Fruit fly (Drosophila melanogaster) whole organism, wandering third instar larva: ENCODE data around the gene CG42784.

Experiments used
- Abd-B ChIP-seq: fragments of >200 bp; optimal IDR thresholded peaks from 2 replicates; lab custom pipeline; 2017; ENCODE audit warnings: missing biosample characterization, missing genetic modification characterization
- CG32264 ChIP-seq: fragments of 200-800 bp; sonication (Bioruptor generic); optimal IDR thresholded peaks from 2 replicates; lab custom pipeline; 2016; ENCODE audit warnings: missing biosample characterization, missing genetic modification characterization
- CG9705 ChIP-seq: fragments of 200-800 bp; sonication (Bioruptor generic); optimal IDR thresholded peaks from 2 replicates; lab custom pipeline; 2018; ENCODE audit warnings: missing biosample characterization, mild to moderate bottlenecking, missing genetic modification characterization
- CrebA ChIP-seq: fragments of 200-800 bp; sonication (Bioruptor generic); optimal IDR thresholded peaks from 2 replicates; lab custom pipeline; 2016; ENCODE audit warnings: missing biosample characterization, mild to moderate bottlenecking, missing genetic modification characterization, borderline replicate concordance
- Dfd ChIP-seq: fragments of >200 bp; optimal IDR thresholded peaks from 2 replicates; lab custom pipeline; 2017; ENCODE audit warnings: missing biosample characterization, missing genetic modification characterization
- Dif ChIP-seq: fragments of 200-275, 200-300 bp; sonication (Bioruptor generic); optimal IDR thresholded peaks from 2 replicates; lab custom pipeline; 2018; ENCODE audit warnings: missing biosample characterization, missing genetic modification characterization; ENCODE audit not compliant: partially characterized antibody
- GATAd ChIP-seq: sonication (Bioruptor generic); optimal IDR thresholded peaks from 2 replicates; lab custom pipeline; 2016; ENCODE audit warnings: missing biosample characterization, missing genetic modification characterization
- HLH106 ChIP-seq: fragments of 200-800 bp; optimal IDR thresholded peaks from 3 replicates; lab custom pipeline; 2019; ENCODE audit warnings: missing biosample characterization, mild to moderate bottlenecking, missing genetic modification characterization, moderate library complexity
- Hnf4 ChIP-seq: fragments of 200-800 bp; sonication (Bioruptor generic); optimal IDR thresholded peaks from 2 replicates; lab custom pipeline; 2016; ENCODE audit warnings: missing biosample characterization, mild to moderate bottlenecking, missing genetic modification characterization
- Hr78 ChIP-seq: fragments of >200 bp; optimal IDR thresholded peaks from 2 replicates; lab custom pipeline; 2017; ENCODE audit warnings: missing biosample characterization, missing genetic modification characterization
- Hr83 ChIP-seq: fragments of 200-300 bp; sonication (Bioruptor generic); optimal IDR thresholded peaks from 2 replicates; lab custom pipeline; 2016; ENCODE audit warnings: missing biosample characterization, mild to moderate bottlenecking, missing genetic modification characterization, moderate library complexity; ENCODE audit not compliant: poor library complexity, severe bottlenecking
- Jra ChIP-seq: sonication (Bioruptor generic); optimal IDR thresholded peaks from 2 replicates; lab custom pipeline; 2016; ENCODE audit warnings: missing biosample characterization, missing genetic modification characterization
- Mio ChIP-seq: sonication (Bioruptor generic); optimal IDR thresholded peaks from 2 replicates; lab custom pipeline; 2016; ENCODE audit warnings: missing biosample characterization, missing genetic modification characterization
- Myc ChIP-seq: fragments of >200 bp; optimal IDR thresholded peaks from 2 replicates; lab custom pipeline; 2017
- OdsH ChIP-seq: fragments of 200-800 bp; sonication (Bioruptor generic); optimal IDR thresholded peaks from 2 replicates; lab custom pipeline; 2016; ENCODE audit warnings: missing biosample characterization, mild to moderate bottlenecking, missing genetic modification characterization
- Rel ChIP-seq, 2 experiments: fragments of 200-800 bp; sonication (Bioruptor generic) in 1 of 2; optimal IDR thresholded peaks; 2 replicates in 1 of 2; 3 replicates in 1 of 2; lab custom pipeline; 2016 to 2019; ENCODE audit warnings: mild to moderate bottlenecking in 2 of 2, missing biosample characterization in 2 of 2, missing genetic modification characterization in 2 of 2, moderate library complexity in 1 of 2
- Sp1 ChIP-seq: fragments of 200-800 bp; sonication (Bioruptor generic); optimal IDR thresholded peaks from 3 replicates; lab custom pipeline; 2019; ENCODE audit warnings: missing biosample characterization, mild to moderate bottlenecking, missing genetic modification characterization, moderate library complexity
- Vsx2 ChIP-seq: fragments of 200-300, 225-300 bp; sonication (Bioruptor generic); optimal IDR thresholded peaks from 2 replicates; lab custom pipeline; 2018; ENCODE audit warnings: missing biosample characterization, missing genetic modification characterization; ENCODE audit not compliant: partially characterized antibody
- br ChIP-seq: fragments of 200-800 bp; sonication (Bioruptor generic); optimal IDR thresholded peaks from 2 replicates; lab custom pipeline; 2016; ENCODE audit warnings: missing biosample characterization, missing genetic modification characterization
- brk ChIP-seq: fragments of 200-800 bp; sonication (Bioruptor generic); optimal IDR thresholded peaks from 2 replicates; lab custom pipeline; 2016; ENCODE audit warnings: missing biosample characterization, mild to moderate bottlenecking, missing genetic modification characterization
- dl ChIP-seq, 2 experiments: fragments of 175-275, 200-275 bp in 1 of 2; fragments of 200-275 bp in 1 of 2; sonication (Bioruptor generic); optimal IDR thresholded peaks; lab custom pipeline; 2018; ENCODE audit warnings: mild to moderate bottlenecking in 2 of 2, missing biosample characterization in 2 of 2, missing genetic modification characterization in 2 of 2, moderate library complexity in 2 of 2; ENCODE audit not compliant: partially characterized antibody in 2 of 2, insufficient read depth in 1 of 2
- dmrt93B ChIP-seq: fragments of 200-800 bp; sonication (Bioruptor generic); optimal IDR thresholded peaks from 2 replicates; lab custom pipeline; 2018; ENCODE audit warnings: missing biosample characterization, mild to moderate bottlenecking, missing genetic modification characterization
- dsf ChIP-seq: sonication (Bioruptor generic); optimal IDR thresholded peaks from 2 replicates; lab custom pipeline; 2016; ENCODE audit warnings: missing biosample characterization, missing genetic modification characterization, borderline replicate concordance
- ey ChIP-seq: fragments of 200-800 bp; sonication (Bioruptor generic); optimal IDR thresholded peaks from 2 replicates; lab custom pipeline; 2016; ENCODE audit warnings: missing biosample characterization, missing genetic modification characterization
- foxo ChIP-seq, 2 experiments: fragments of 200-800 bp; sonication (Bioruptor generic); optimal IDR thresholded peaks; 2 replicates in 1 of 2; 3 replicates in 1 of 2; lab custom pipeline; 2016 to 2017; ENCODE audit warnings: missing biosample characterization in 2 of 2, missing genetic modification characterization in 2 of 2
- fru ChIP-seq: fragments of 200-800 bp; sonication (Bioruptor generic); optimal IDR thresholded peaks from 3 replicates; lab custom pipeline; 2016; ENCODE audit warnings: missing biosample characterization, mild to moderate bottlenecking, missing genetic modification characterization
- h ChIP-seq: fragments of 200-800 bp; sonication (Bioruptor generic); optimal IDR thresholded peaks from 3 replicates; lab custom pipeline; 2016; ENCODE audit warnings: missing biosample characterization, mild to moderate bottlenecking, missing genetic modification characterization
- jim ChIP-seq: fragments of 175-275, 200-325 bp; sonication (Bioruptor generic); optimal IDR thresholded peaks from 2 replicates; lab custom pipeline; 2016; ENCODE audit warnings: missing biosample characterization, mild to moderate bottlenecking, missing genetic modification characterization
- pan ChIP-seq: fragments of >200 bp; optimal IDR thresholded peaks from 2 replicates; lab custom pipeline; 2017
- psq ChIP-seq: fragments of 200-800 bp; sonication (Bioruptor generic); optimal IDR thresholded peaks from 3 replicates; lab custom pipeline; 2017; ENCODE audit warnings: missing biosample characterization, mild to moderate bottlenecking, missing genetic modification characterization, moderate library complexity
- sage ChIP-seq: fragments of 200-800 bp; sonication (Bioruptor generic); optimal IDR thresholded peaks from 2 replicates; lab custom pipeline; 2016; ENCODE audit warnings: missing biosample characterization, mild to moderate bottlenecking, missing genetic modification characterization
- sv ChIP-seq: fragments of 200-800 bp; sonication (Bioruptor generic); optimal IDR thresholded peaks from 3 replicates; lab custom pipeline; 2016; ENCODE audit warnings: missing biosample characterization, missing genetic modification characterization
- tai ChIP-seq: sonication (Bioruptor generic); optimal IDR thresholded peaks from 2 replicates; lab custom pipeline; 2016; ENCODE audit warnings: missing biosample characterization, missing genetic modification characterization
- usp ChIP-seq: fragments of >200 bp; optimal IDR thresholded peaks from 2 replicates; lab custom pipeline; 2017; ENCODE audit warnings: missing biosample characterization, missing genetic modification characterization
- woc ChIP-seq: sonication (Bioruptor generic); optimal IDR thresholded peaks from 2 replicates; lab custom pipeline; 2016; ENCODE audit warnings: missing biosample characterization, mild to moderate bottlenecking, missing genetic modification characterization

CG42784 gene

dm6 chr2L:13414525-13415481, at the start of gene CG42784, which contains the start of the genes CG16956 and CG43850:
CG42784 (plus strand) TSS chr2L:13415431.
CG16956 (minus strand) TSS chr2L:13414575.
CG43850 (plus strand) TSS chr2L:13415431.
- peak; percentile 7 for TF ChIP-seq Vsx2 (GFP tag; lab: Kevin White, UChicago)
- TF ChIP-seq Dfd (GFP tag; lab: Kevin White, UChicago), result no peak

dm6 chr2L:13366109-13366747, 49.0 kb upstream of the CG42784 start, which contains the start of the genes Nnp-1 and Grx3:
Nnp-1 (minus strand) TSS chr2L:13366189.
Grx3 (plus strand) TSS chr2L:13366447.
- TF ChIP-seq jim (no peak), h (peak; percentile 1), sv (peak; percentile 24), Jra (GFP tag; lab: Kevin White, UChicago) (no peak), Myc (lab: Kevin White, UChicago) (peak; percentile 90), Vsx2 (GFP tag; lab: Kevin White, UChicago) (no peak), psq (GFP tag; lab: Kevin White, UChicago) (peak; percentile 48), ey (GFP tag; lab: Kevin White, UChicago) (peak; percentile 22), foxo (GFP tag; optimal IDR thresholded peaks at IDR 0.05; lab: Kevin White, UChicago) (peak in 1 of 2 experiments; percentile 62), woc (GFP tag; lab: Kevin White, UChicago) (peak; percentile 46), dsf (no peak), Rel (GFP tag; optimal IDR thresholded peaks at IDR 0.05; lab: Kevin White, UChicago) (no peak), Rel (tag; optimal IDR thresholded peaks at IDR 0.05; lab: Kevin White, UChicago) (no peak), Hr83 (GFP tag; lab: Kevin White, UChicago) (no peak), Sp1 (GFP tag; lab: Kevin White, UChicago) (no peak), usp (GFP tag; lab: Kevin White, UChicago) (no peak), CG32264 (no peak), Hnf4 (no peak), CG9705 (GFP tag; lab: Kevin White, UChicago) (peak; percentile 54), sage (no peak), br (no peak), Abd-B (no peak), dmrt93B (GFP tag; lab: Kevin White, UChicago) (peak; percentile 53), Dif (GFP tag; lab: Kevin White, UChicago) (no peak), brk (peak; percentile 35), CrebA (GFP tag; lab: Kevin White, UChicago) (no peak), Hr78 (GFP tag; lab: Kevin White, UChicago) (no peak), dl (GFP tag; optimal IDR thresholded peaks at IDR 0.05; lab: Kevin White, UChicago; ENCODE audit: insufficient read depth in 1 of 2, partially characterized antibody in 2 of 2) (no peak), tai (GFP tag; lab: Kevin White, UChicago) (no peak), pan (lab: Kevin White, UChicago) (no peak), OdsH (peak; percentile 20), Dfd (GFP tag; lab: Kevin White, UChicago) (no peak), GATAd (GFP tag; lab: Kevin White, UChicago) (no peak), HLH106 (peak; percentile 82)

- TF ChIP-seq sage (peak; percentile 76), sv (peak; percentile 31), Hnf4 (no peak), brk (peak; percentile 40), Hr83 (GFP tag; lab: Kevin White, UChicago) (no peak), Mio (no peak), Dfd (GFP tag; lab: Kevin White, UChicago) (no peak), woc (GFP tag; lab: Kevin White, UChicago) (peak; percentile 52), GATAd (GFP tag; lab: Kevin White, UChicago) (no peak), Abd-B (no peak), pan (lab: Kevin White, UChicago) (no peak), Vsx2 (GFP tag; lab: Kevin White, UChicago) (no peak), fru (GFP tag; lab: Kevin White, UChicago) (peak; percentile 3), foxo (GFP tag; optimal IDR thresholded peaks at IDR 0.05; lab: Kevin White, UChicago) (peak in 1 of 2 experiments; percentile 29), CrebA (GFP tag; lab: Kevin White, UChicago) (no peak), Sp1 (GFP tag; lab: Kevin White, UChicago) (peak; percentile 14), h (peak; percentile 17), dmrt93B (GFP tag; lab: Kevin White, UChicago) (no peak), Myc (lab: Kevin White, UChicago) (peak; percentile 64)
Observed at dm6 chr2L:13367378-13367777, 47.9 kb upstream of the CG42784 start, which contains the start of gene Tap42. Tap42 (plus strand) TSS chr2L:13367617.
